Fruit fly (Drosophila melanogaster): ENCODE results near the gene CG7990.

Gene CG7990

DNA sequence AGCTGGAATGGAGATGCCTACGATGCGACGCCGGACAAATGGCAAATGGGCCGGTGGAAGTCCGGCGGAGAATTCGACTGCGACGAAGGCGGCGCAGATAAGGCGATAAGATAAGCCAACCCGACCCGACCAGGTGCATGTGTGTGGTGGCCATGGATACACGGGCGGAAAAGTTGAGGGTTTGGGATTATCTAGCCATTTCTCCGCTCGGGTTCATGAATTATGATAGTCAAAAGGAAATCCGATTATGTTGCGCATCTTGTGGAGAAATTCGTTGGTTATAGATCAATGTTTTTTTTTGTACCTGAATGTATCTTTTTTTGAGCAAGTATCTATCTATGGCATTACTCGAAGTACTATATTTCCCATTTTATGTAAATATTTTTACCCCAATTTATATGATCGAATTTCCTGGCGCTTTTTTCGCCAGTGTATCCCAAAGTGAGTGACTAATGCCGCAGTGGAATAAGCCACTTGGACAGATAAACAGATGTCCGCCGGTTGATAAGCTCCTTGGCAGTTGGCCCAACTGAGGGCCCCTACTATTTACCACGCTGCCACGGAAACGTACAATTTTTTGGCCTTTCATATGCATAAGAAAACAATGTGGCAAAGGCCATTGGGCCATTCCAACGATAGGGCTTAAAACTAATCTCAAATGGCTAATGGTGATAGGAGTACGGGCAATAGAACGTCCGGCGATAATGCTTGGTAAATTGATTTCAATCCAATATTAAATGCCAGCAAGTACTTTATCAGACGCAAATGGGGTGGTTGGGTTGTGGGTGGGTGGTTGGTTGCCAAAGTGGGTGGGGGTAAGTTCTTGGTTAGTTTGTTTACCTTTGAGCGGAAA is 45.6 kb upstream of the CG7990 start, which contains the start of gene CG7992 (continued):
- no peak; the same call in 1 of the 2 replicates for TF ChIP-seq onecut (GFP tag; IDR thresholded peaks at IDR 0.05)
- no peak for TF ChIP-seq CG12744 (GFP tag; optimal IDR thresholded peaks at IDR 0.05)
- TF ChIP-seq Rfx (GFP tag; IDR thresholded peaks at IDR 0.05), result peak; percentile 63
- peak; percentile 17 for TF ChIP-seq CG6683 (GFP tag; optimal IDR thresholded peaks at IDR 0.05)
- TF ChIP-seq Myb (GFP tag; optimal IDR thresholded peaks at IDR 0.05), result peak; percentile 52
- peak; percentile 57 for TF ChIP-seq Ptx1 (GFP tag; IDR thresholded peaks at IDR 0.05)
- TF ChIP-seq Kr (GFP tag; optimal IDR thresholded peaks at IDR 0.05), result no peak
- peak; percentile 75 for TF ChIP-seq Hmr (GFP tag; optimal IDR thresholded peaks at IDR 0.05)
- TF ChIP-seq CG4424 (GFP tag; optimal IDR thresholded peaks at IDR 0.05), result peak; percentile 41
- no peak for TF ChIP-seq bigmax (GFP tag; optimal IDR thresholded peaks at IDR 0.05)
- peak; percentile 69 for TF ChIP-seq CG11504 (tag; optimal IDR thresholded peaks at IDR 0.05)
- TF ChIP-seq pan (optimal IDR thresholded peaks at IDR 0.05), result no peak
- TF ChIP-seq pan (GFP tag; optimal IDR thresholded peaks at IDR 0.05 in 1 of 2, IDR thresholded peaks at IDR 0.05 in 1 of 2), result peak in 1 of 2 experiments; percentile 51
- TF ChIP-seq Antp (GFP tag; optimal IDR thresholded peaks at IDR 0.05), result peak; percentile 45
- no peak for TF ChIP-seq ap (GFP tag; IDR thresholded peaks at IDR 0.05)
- 0 out of 3 replicates have a peak, but pooled peaks have one; percentile 44 for TF ChIP-seq Mrtf (GFP tag; IDR thresholded peaks at IDR 0.05)
- peak; percentile 66 for TF ChIP-seq nmo (GFP tag; optimal IDR thresholded peaks at IDR 0.05)
- TF ChIP-seq Dip3 (GFP tag; optimal IDR thresholded peaks at IDR 0.05), result peak; percentile 65
- TF ChIP-seq her (GFP tag; optimal IDR thresholded peaks at IDR 0.05), result peak; percentile 18
- 0 out of 2 replicates have a peak, but pooled peaks have one; percentile 27 for TF ChIP-seq E2f1 (GFP tag; IDR thresholded peaks at IDR 0.05)
- peak; percentile 40 for TF ChIP-seq CG8944 (GFP tag; optimal IDR thresholded peaks at IDR 0.05)
- TF ChIP-seq run (tag; optimal IDR thresholded peaks at IDR 0.05), result peak; percentile 41
- no peak for TF ChIP-seq CG13287 (GFP tag; IDR thresholded peaks at IDR 0.05; ENCODE audit: partially characterized antibody)
- TF ChIP-seq CG18599 (GFP tag; optimal IDR thresholded peaks at IDR 0.05), result peak; percentile 74
- peak; percentile 34 for TF ChIP-seq repo (GFP tag; optimal IDR thresholded peaks at IDR 0.05)
- TF ChIP-seq ems (GFP tag; optimal IDR thresholded peaks at IDR 0.05), result no peak
- peak; percentile 28 for TF ChIP-seq NK7.1 (GFP tag; optimal IDR thresholded peaks at IDR 0.05)
- TF ChIP-seq kay (GFP tag; optimal IDR thresholded peaks at IDR 0.05), result peak; percentile 88
- peak; percentile 27 for TF ChIP-seq CG12219 (GFP tag; optimal IDR thresholded peaks at IDR 0.05)
- TF ChIP-seq CG11398 (GFP tag; optimal IDR thresholded peaks at IDR 0.05), result peak; percentile 39
- TF ChIP-seq zen (tag; optimal IDR thresholded peaks at IDR 0.05), result peak; percentile 23
- TF ChIP-seq CG16863 (GFP tag; optimal IDR thresholded peaks at IDR 0.05), result peak; percentile 59
- peak; percentile 54 for TF ChIP-seq ind (GFP tag; optimal IDR thresholded peaks at IDR 0.05)
- peak; percentile 40 for TF ChIP-seq CG15479 (GFP tag; optimal IDR thresholded peaks at IDR 0.05)
- TF ChIP-seq scrt (GFP tag; optimal IDR thresholded peaks at IDR 0.05), result peak; percentile 49
- TF ChIP-seq salm (tag; optimal IDR thresholded peaks at IDR 0.05), result no peak
- peak; percentile 81 for TF ChIP-seq row (GFP tag; IDR thresholded peaks at IDR 0.05)
- TF ChIP-seq CG2116 (GFP tag; optimal IDR thresholded peaks at IDR 0.05), result peak; percentile 13
- TF ChIP-seq Fer1 (GFP tag; optimal IDR thresholded peaks at IDR 0.05), result peak; percentile 73
- TF ChIP-seq dmrt11E (tag; optimal IDR thresholded peaks at IDR 0.05), result no peak
- TF ChIP-seq Lim3 (GFP tag; IDR thresholded peaks at IDR 0.05), result no peak
- peak; percentile 5 for TF ChIP-seq schlank (tag; optimal IDR thresholded peaks at IDR 0.05)
- peak; percentile 37 for TF ChIP-seq jumu (GFP tag; optimal IDR thresholded peaks at IDR 0.05)
- no peak for TF ChIP-seq Ravus (GFP tag; IDR thresholded peaks at IDR 0.05)
- TF ChIP-seq CG12659 (GFP tag; optimal IDR thresholded peaks at IDR 0.05), result peak; percentile 64
- TF ChIP-seq lola (GFP tag; optimal IDR thresholded peaks at IDR 0.05), result peak in 1 of 3 experiments; percentile 20
- peak; percentile 19; the same call in 1 of the 2 replicates for TF ChIP-seq sob (GFP tag; IDR thresholded peaks at IDR 0.05)
- TF ChIP-seq eyg (GFP tag; optimal IDR thresholded peaks at IDR 0.05), result peak; percentile 37
- TF ChIP-seq CG1024 (GFP tag; IDR thresholded peaks at IDR 0.05), result no peak

Measured in whole organism, embryonic.